Worm (Caenorhabditis elegans) whole organism, young adult: ENCODE data around the gene C18D11.1.

ENCODE experiments used
- B0019.2 ChIP-seq: fragments of 200-800 bp; sonication (Bioruptor generic); conservative IDR thresholded peaks from 2 replicates; pipeline ENCODE4 v1.3.6; 2022; ENCODE audit warnings: missing genetic modification reagents, missing genetic modification characterization, missing compliant biosample characterization
- B0336.3 ChIP-seq: fragments of 200-800 bp; sonication (Bioruptor generic); IDR thresholded peaks from 2 replicates; pipeline ENCODE4 v1.3.6; 2022; ENCODE audit warnings: missing genetic modification characterization, missing compliant biosample characterization
- F10E7.11 ChIP-seq: sonication (generic microtip); optimal IDR thresholded peaks from 2 replicates; lab custom pipeline; 2017; ENCODE audit warnings: mild to moderate bottlenecking, missing genetic modification characterization, moderate library complexity, missing compliant biosample characterization
- F23B12.7 ChIP-seq: sonication (generic microtip); optimal IDR thresholded peaks from 2 replicates; lab custom pipeline; 2017; ENCODE audit warnings: missing genetic modification characterization, mild to moderate bottlenecking, missing compliant biosample characterization, antibody characterized with exemption, moderate library complexity; ENCODE audit not compliant: insufficient read depth
- F33H1.4 ChIP-seq: fragments of 200-800 bp; sonication (Bioruptor generic); IDR thresholded peaks from 2 replicates; pipeline ENCODE4 v1.3.6; 2022; ENCODE audit warnings: missing genetic modification reagents, missing genetic modification characterization, missing compliant biosample characterization
- F37B4.10 ChIP-seq: fragments of 200-800 bp; sonication (Bioruptor generic); IDR thresholded peaks from 2 replicates; pipeline ENCODE4 v1.3.6; 2022; ENCODE audit warnings: missing genetic modification characterization, missing compliant biosample characterization
- F55B11.4 ChIP-seq: sonication (generic microtip); optimal IDR thresholded peaks from 2 replicates; lab custom pipeline; 2016; ENCODE audit warnings: missing compliant biosample characterization, missing genetic modification characterization, borderline replicate concordance; ENCODE audit not compliant: insufficient read depth
- K11D2.4 ChIP-seq: fragments of 200-800 bp; sonication (Bioruptor generic); IDR thresholded peaks from 2 replicates; pipeline ENCODE4 v1.3.6; 2022; ENCODE audit warnings: missing genetic modification reagents, missing genetic modification characterization, missing compliant biosample characterization
- Y67H2A.10 ChIP-seq: fragments of 200-800 bp; sonication (Bioruptor generic); conservative IDR thresholded peaks from 2 replicates; pipeline ENCODE4 v1.3.6; 2022; ENCODE audit warnings: missing genetic modification reagents, missing genetic modification characterization, missing compliant biosample characterization
- Y95B8A.8 ChIP-seq: fragments of 200-800 bp; sonication (Bioruptor generic); IDR thresholded peaks from 2 replicates; pipeline ENCODE4 v1.3.6; 2022; ENCODE audit warnings: missing genetic modification reagents, missing genetic modification characterization, missing compliant biosample characterization
- aptf-2 ChIP-seq: fragments of 200-800 bp; sonication (Bioruptor generic); conservative IDR thresholded peaks from 2 replicates; pipeline ENCODE4 v1.3.6; 2022; ENCODE audit warnings: missing genetic modification reagents, missing genetic modification characterization, missing compliant biosample characterization
- attf-3 ChIP-seq: fragments of 200-800 bp; sonication (Bioruptor generic); conservative IDR thresholded peaks from 2 replicates; pipeline ENCODE4 v1.3.6; 2022; ENCODE audit warnings: missing genetic modification reagents, missing genetic modification characterization, missing compliant biosample characterization
- attf-6 ChIP-seq: fragments of 200-800 bp; sonication (Bioruptor generic); IDR thresholded peaks from 2 replicates; pipeline ENCODE4 v1.3.6; 2022; ENCODE audit warnings: missing genetic modification reagents, missing genetic modification characterization, missing compliant biosample characterization
- cebp-1 ChIP-seq, 2 experiments: fragments of 200-800 bp in 1 of 2; sonication (Bioruptor generic) in 1 of 2; sonication (generic microtip) in 1 of 2; IDR thresholded peaks in 1 of 2; optimal IDR thresholded peaks in 1 of 2; 2 replicates each; pipeline versions ENCODE4 v1.3.6 to Lab custom; 2017 to 2022; ENCODE audit warnings: missing compliant biosample characterization in 2 of 2, missing genetic modification characterization in 2 of 2, mild to moderate bottlenecking in 1 of 2, missing genetic modification reagents in 1 of 2, moderate library complexity in 1 of 2
- die-1 ChIP-seq: sonication (generic microtip); optimal IDR thresholded peaks from 2 replicates; lab custom pipeline; 2016; ENCODE audit warnings: missing genotype, mild to moderate bottlenecking, missing genetic modification characterization, missing compliant biosample characterization
- dox-1 ChIP-seq: fragments of 200-800 bp; sonication (Bioruptor generic); IDR thresholded peaks from 2 replicates; pipeline ENCODE4 v1.3.6; 2022; ENCODE audit warnings: missing genetic modification reagents, missing genetic modification characterization, missing compliant biosample characterization
- dpff-1 ChIP-seq: sonication (generic microtip); optimal IDR thresholded peaks from 2 replicates; lab custom pipeline; 2017; ENCODE audit warnings: mild to moderate bottlenecking, missing genetic modification characterization, missing compliant biosample characterization
- dpl-1 ChIP-seq: fragments of 150-350 bp; optimal IDR thresholded peaks from 2 replicates; lab custom pipeline; 2014; ENCODE audit warnings: missing biosample characterization, missing genetic modification reagents, missing genetic modification characterization
- egrh-3 ChIP-seq: fragments of 200-800 bp; sonication (Bioruptor generic); IDR thresholded peaks from 2 replicates; pipeline ENCODE4 v1.3.6; 2022; ENCODE audit warnings: missing genetic modification reagents, missing genetic modification characterization, missing compliant biosample characterization
- ekl-4 ChIP-seq: fragments of 200-800 bp; sonication (Bioruptor generic); IDR thresholded peaks from 2 replicates; pipeline ENCODE4 v1.3.6; 2022; ENCODE audit warnings: missing genetic modification reagents, missing genetic modification characterization, missing compliant biosample characterization
- ets-4 ChIP-seq: fragments of 200-800 bp; sonication (Bioruptor generic); optimal IDR thresholded peaks from 2 replicates; lab custom pipeline; 2018; ENCODE audit warnings: mild to moderate bottlenecking, missing genetic modification characterization, missing compliant biosample characterization
- gei-17 ChIP-seq: fragments of 200-800 bp; sonication (Bioruptor generic); optimal IDR thresholded peaks from 2 replicates; lab custom pipeline; 2018; ENCODE audit warnings: mild to moderate bottlenecking, missing genetic modification characterization, missing compliant biosample characterization
- hlh-12 ChIP-seq: sonication (generic microtip); optimal IDR thresholded peaks from 2 replicates; lab custom pipeline; 2016; ENCODE audit warnings: missing genetic modification characterization, missing compliant biosample characterization
- hmg-1.2 ChIP-seq: fragments of 200-800 bp; sonication (Bioruptor generic); IDR thresholded peaks from 2 replicates; pipeline ENCODE4 v1.3.6; 2022; ENCODE audit warnings: missing genetic modification reagents, missing genetic modification characterization, missing compliant biosample characterization
- hrde-1 ChIP-seq: sonication (generic microtip); optimal IDR thresholded peaks from 2 replicates; lab custom pipeline; 2016; ENCODE audit warnings: missing genetic modification characterization, mild to moderate bottlenecking, missing compliant biosample characterization, moderate library complexity, missing genotype, missing genetic modification reagents, borderline replicate concordance
- hsf-1 ChIP-seq: fragments of 200-800 bp; sonication (Bioruptor generic); IDR thresholded peaks from 2 replicates; pipeline ENCODE4 v1.3.6; 2022; ENCODE audit warnings: missing genetic modification reagents, missing genetic modification characterization, missing compliant biosample characterization
- let-607 ChIP-seq, 2 experiments: fragments of 200-800 bp in 1 of 2; sonication (Bioruptor generic) in 1 of 2; sonication (generic microtip) in 1 of 2; optimal IDR thresholded peaks; 2 replicates each; lab custom pipeline; 2016 to 2018; ENCODE audit warnings: mild to moderate bottlenecking in 2 of 2, missing compliant biosample characterization in 2 of 2, missing genetic modification characterization in 2 of 2, moderate library complexity in 2 of 2, missing genotype in 1 of 2
- madf-3 ChIP-seq: fragments of 200-800 bp; sonication (Bioruptor generic); IDR thresholded peaks from 2 replicates; pipeline ENCODE4 v1.3.6; 2022; ENCODE audit warnings: missing genetic modification reagents, missing genetic modification characterization, missing compliant biosample characterization
- madf-6 ChIP-seq: fragments of 200-800 bp; sonication (Bioruptor generic); IDR thresholded peaks from 2 replicates; pipeline ENCODE4 v1.3.6; 2022; ENCODE audit warnings: missing genetic modification reagents, missing genetic modification characterization, missing compliant biosample characterization
- mcd-1 ChIP-seq: fragments of 200-800 bp; sonication (Bioruptor generic); IDR thresholded peaks from 2 replicates; pipeline ENCODE4 v1.3.6; 2022; ENCODE audit warnings: missing genetic modification reagents, missing genetic modification characterization, missing compliant biosample characterization
- mes-4 ChIP-seq: sonication (generic microtip); optimal IDR thresholded peaks from 2 replicates; lab custom pipeline; 2016; ENCODE audit warnings: missing genotype, missing genetic modification characterization, missing compliant biosample characterization
- mxl-1 ChIP-seq: sonication (generic microtip); optimal IDR thresholded peaks from 2 replicates; lab custom pipeline; 2016; ENCODE audit warnings: missing genetic modification characterization, missing compliant biosample characterization
- nfyb-1 ChIP-seq: fragments of 200-800 bp; sonication (Bioruptor generic); IDR thresholded peaks from 2 replicates; pipeline ENCODE4 v1.3.6; 2022; ENCODE audit warnings: missing genetic modification reagents, missing genetic modification characterization, missing compliant biosample characterization
- nhr-179 ChIP-seq: sonication (generic microtip); optimal IDR thresholded peaks from 2 replicates; lab custom pipeline; 2016; ENCODE audit warnings: mild to moderate bottlenecking, missing genetic modification characterization, missing compliant biosample characterization
- nhr-80 ChIP-seq: sonication (generic microtip); optimal IDR thresholded peaks from 2 replicates; lab custom pipeline; 2016; ENCODE audit warnings: missing genetic modification characterization, missing compliant biosample characterization
- pha-4 ChIP-seq: fragments of 150-350 bp; sonication (generic microtip); optimal IDR thresholded peaks from 2 replicates; lab custom pipeline; 2014; ENCODE audit warnings: missing biosample characterization, missing genetic modification reagents, missing genetic modification characterization
- sdz-38 ChIP-seq: sonication (generic microtip); optimal IDR thresholded peaks from 2 replicates; lab custom pipeline; 2016; ENCODE audit warnings: missing genotype, missing genetic modification characterization, missing compliant biosample characterization
- snpc-1.1 ChIP-seq: sonication (generic microtip); optimal IDR thresholded peaks from 2 replicates; lab custom pipeline; 2017; ENCODE audit warnings: missing genetic modification characterization, mild to moderate bottlenecking, missing compliant biosample characterization, antibody characterized with exemption, moderate library complexity, missing genotype, missing genetic modification reagents; ENCODE audit not compliant: insufficient read depth
- snpc-4 ChIP-seq, 5 experiments: fragments of 150-350 bp in 1 of 5; sonication (generic microtip) in 4 of 5; optimal IDR thresholded peaks; 2 replicates each; lab custom pipeline; 2014 to 2018; ENCODE audit warnings: missing genetic modification characterization in 5 of 5, missing biosample characterization in 3 of 5, antibody characterized with exemption in 2 of 5, mild to moderate bottlenecking in 2 of 5, missing compliant biosample characterization in 2 of 5, missing genotype in 2 of 5, moderate library complexity in 2 of 5, missing genetic modification reagents in 1 of 5
- zfh-2 ChIP-seq: fragments of 200-800 bp; sonication (Bioruptor generic); conservative IDR thresholded peaks from 2 replicates; pipeline ENCODE4 v1.3.6; 2022; ENCODE audit warnings: missing genetic modification reagents, missing genetic modification characterization, missing compliant biosample characterization
- ztf-25 ChIP-seq: fragments of 200-800 bp; sonication (Bioruptor generic); IDR thresholded peaks from 2 replicates; pipeline ENCODE4 v1.3.6; 2022; ENCODE audit warnings: missing genetic modification reagents, missing genetic modification characterization, missing compliant biosample characterization
- ztf-28 ChIP-seq: fragments of 200-800 bp; sonication (Bioruptor generic); IDR thresholded peaks from 2 replicates; pipeline ENCODE4 v1.3.6; 2022; ENCODE audit warnings: missing genetic modification reagents, missing genetic modification characterization, missing compliant biosample characterization

The C18D11.1 gene

DNA sequence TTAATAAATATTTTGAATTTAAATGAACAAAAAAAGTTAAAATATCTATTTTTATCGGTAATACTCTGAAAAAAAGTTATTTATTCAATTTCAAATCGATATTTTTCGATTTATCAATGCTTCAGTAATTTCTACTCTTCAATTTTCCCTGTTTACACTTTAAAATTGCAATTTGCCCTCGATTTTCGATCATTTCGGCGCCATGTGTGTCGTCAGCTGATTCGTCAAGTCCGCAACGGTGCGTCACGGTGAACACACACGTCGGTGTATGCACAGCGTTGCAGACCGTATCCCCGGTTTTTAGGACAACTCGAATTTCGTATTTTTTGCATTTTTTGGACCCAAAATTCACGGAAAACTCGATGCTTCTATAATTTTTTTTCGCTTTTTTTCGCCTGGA lies 6.9 kb downstream of the C18D11.1 start, which contains the start of gene C18D11.3 (continued):
- TF ChIP-seq attf-6 (GFP tag; lab: Robert Waterston, UW) (no peak), hlh-12 (tag; lab: Kevin White, UChicago) (no peak), hmg-1.2 (GFP tag; lab: Robert Waterston, UW) (peak; percentile 63; the same call in 1 of the 2 replicates), F23B12.7 (tag; lab: Kevin White, UChicago) (peak; percentile 57), nfyb-1 (GFP tag; lab: Robert Waterston, UW) (peak; percentile 80), cebp-1 (GFP tag; IDR thresholded peaks at IDR 0.05; lab: Robert Waterston, UW) (0 out of 2 replicates have a peak, but pooled peaks have one; percentile 42), cebp-1 (tag; optimal IDR thresholded peaks at IDR 0.05; lab: Kevin White, UChicago) (peak; percentile 81), aptf-2 (GFP tag; lab: Robert Waterston, UW) (no peak), egrh-3 (GFP tag; lab: Robert Waterston, UW) (0 out of 2 replicates have a peak, but pooled peaks have one; percentile 14), madf-3 (GFP tag; lab: Robert Waterston, UW) (peak; percentile 57; the same call in 1 of the 2 replicates), Y67H2A.10 (GFP tag; lab: Robert Waterston, UW) (peak; percentile 71; the same call in 1 of the 2 replicates), dpff-1 (tag; lab: Kevin White, UChicago) (no peak), ets-4 (GFP tag; lab: Kevin White, UChicago) (peak; percentile 27), F33H1.4 (GFP tag; lab: Robert Waterston, UW) (peak; percentile 51), nhr-80 (tag; lab: Kevin White, UChicago) (peak; percentile 75), F37B4.10 (no peak), mcd-1 (GFP tag; lab: Robert Waterston, UW) (peak; percentile 84), pha-4 (tag; lab: Kevin White, UChicago) (peak; percentile 64), snpc-4 (GFP tag; optimal IDR thresholded peaks at IDR 0.05; lab: Kevin White, UChicago) (peak; percentile 32), snpc-4 (tag; optimal IDR thresholded peaks at IDR 0.05; lab: Kevin White, UChicago) (peak in 3 of 4 experiments; percentile 26 to 71 (median 52)), dpl-1 (GFP tag; lab: Kevin White, UChicago) (peak; percentile 57), gei-17 (GFP tag; lab: Kevin White, UChicago) (no peak)

ce11 chrIII:11824088-11824487 lies 7.7 kb downstream of the C18D11.1 start:
- TF ChIP-seq zfh-2 (peak; percentile 59), F33H1.4 (GFP tag; lab: Robert Waterston, UW) (no peak)

ce11 chrIII:11824580-11824979 lies 8.2 kb downstream of the C18D11.1 start:
- no peak for TF ChIP-seq F10E7.11 (tag; lab: Kevin White, UChicago)
- peak; percentile 30; the same call in 1 of the 2 replicates for TF ChIP-seq dox-1 (GFP tag; lab: Robert Waterston, UW)
- TF ChIP-seq ekl-4 (GFP tag; lab: Robert Waterston, UW): no peak
- no peak for TF ChIP-seq pha-4 (tag; lab: Kevin White, UChicago)
- TF ChIP-seq gei-17 (GFP tag; lab: Kevin White, UChicago): no peak
- TF ChIP-seq F55B11.4 (tag; lab: Kevin White, UChicago): no peak
- no peak for TF ChIP-seq egrh-3 (GFP tag; lab: Robert Waterston, UW)
- TF ChIP-seq K11D2.4: no peak
- TF ChIP-seq madf-3 (GFP tag; lab: Robert Waterston, UW): no peak
- TF ChIP-seq hsf-1 (GFP tag; lab: Robert Waterston, UW): peak; percentile 35; the same call in 1 of the 2 replicates
- no peak for TF ChIP-seq ztf-28 (GFP tag; lab: Robert Waterston, UW)
- no peak for TF ChIP-seq Y95B8A.8
- no peak for TF ChIP-seq sdz-38 (tag; lab: Kevin White, UChicago)
- TF ChIP-seq hrde-1: no peak
- peak; percentile 62 for TF ChIP-seq madf-6
- TF ChIP-seq F37B4.10: no peak
- no peak for TF ChIP-seq attf-6 (GFP tag; lab: Robert Waterston, UW)
- no peak for TF ChIP-seq snpc-1.1 (tag; lab: Kevin White, UChicago)
- TF ChIP-seq attf-3 (GFP tag; lab: Robert Waterston, UW): no peak
- TF ChIP-seq mcd-1 (GFP tag; lab: Robert Waterston, UW): peak; percentile 24; the same call in 1 of the 2 replicates
- TF ChIP-seq B0336.3 (GFP tag; lab: Robert Waterston, UW): 0 out of 2 replicates have a peak, but pooled peaks have one; percentile 17
- TF ChIP-seq B0019.2 (GFP tag; lab: Robert Waterston, UW): no peak
- peak; percentile 12 for TF ChIP-seq die-1 (tag; lab: Kevin White, UChicago)
- no peak for TF ChIP-seq mes-4 (tag; lab: Kevin White, UChicago)
- no peak for TF ChIP-seq let-607 (tag; optimal IDR thresholded peaks at IDR 0.05; lab: Kevin White, UChicago)
- TF ChIP-seq mxl-1 (tag; lab: Kevin White, UChicago): no peak
- no peak for TF ChIP-seq nhr-179 (tag; lab: Kevin White, UChicago)
- no peak for TF ChIP-seq ztf-25
